Fruit fly (Drosophila melanogaster): ENCODE measurements around the gene PRL-1.

The PRL-1 gene

dm6 chr2L:16299466-16300311, 42.3 kb upstream of the PRL-1 start, which contains the start of the genes heix and CG17328:
heix (minus strand) TSS chr2L:16299858.
CG17328 (plus strand) TSS chr2L:16299943.
- TF ChIP-seq Rel (GFP tag; optimal IDR thresholded peaks at IDR 0.05) (no peak), Rel (tag; optimal IDR thresholded peaks at IDR 0.05) (peak; percentile 19), Jra (GFP tag; optimal IDR thresholded peaks at IDR 0.05) (peak; percentile 20), psq (GFP tag; optimal IDR thresholded peaks at IDR 0.05) (peak; percentile 59), Abd-B (GFP tag; optimal IDR thresholded peaks at IDR 0.05) (no peak), dmrt93B (GFP tag; optimal IDR thresholded peaks at IDR 0.05) (no peak), br (GFP tag; optimal IDR thresholded peaks at IDR 0.05) (no peak), CG32264 (GFP tag; optimal IDR thresholded peaks at IDR 0.05) (no peak), lola (GFP tag; optimal IDR thresholded peaks at IDR 0.05) (no peak), fru (GFP tag; optimal IDR thresholded peaks at IDR 0.05) (no peak), OdsH (GFP tag; optimal IDR thresholded peaks at IDR 0.05) (peak; percentile 66), sv (GFP tag; optimal IDR thresholded peaks at IDR 0.05) (peak; percentile 66), dl (GFP tag; optimal IDR thresholded peaks at IDR 0.05; ENCODE audit: insufficient read depth in 1 of 2, partially characterized antibody in 2 of 2) (no peak), CG9705 (GFP tag; optimal IDR thresholded peaks at IDR 0.05) (peak; percentile 69), brk (GFP tag; optimal IDR thresholded peaks at IDR 0.05) (no peak), HLH106 (tag; optimal IDR thresholded peaks at IDR 0.05) (peak; percentile 81), rgr (GFP tag; optimal IDR thresholded peaks at IDR 0.05) (peak; percentile 74), h (GFP tag; optimal IDR thresholded peaks at IDR 0.05) (no peak), Dif (GFP tag; optimal IDR thresholded peaks at IDR 0.05; ENCODE audit: partially characterized antibody) (peak; percentile 6), foxo (GFP tag; optimal IDR thresholded peaks at IDR 0.05) (peak in 1 of 2 experiments; percentile 81), Vsx2 (GFP tag; optimal IDR thresholded peaks at IDR 0.05; ENCODE audit: partially characterized antibody) (no peak), woc (GFP tag; optimal IDR thresholded peaks at IDR 0.05) (peak; percentile 83), Dfd (GFP tag; optimal IDR thresholded peaks at IDR 0.05) (no peak), Sp1 (GFP tag; optimal IDR thresholded peaks at IDR 0.05) (peak; percentile 74), GATAd (GFP tag; optimal IDR thresholded peaks at IDR 0.05) (no peak), Myc (optimal IDR thresholded peaks at IDR 0.05) (no peak), pan (optimal IDR thresholded peaks at IDR 0.05) (no peak), Hnf4 (GFP tag; optimal IDR thresholded peaks at IDR 0.05) (peak; percentile 67), Hr83 (GFP tag; optimal IDR thresholded peaks at IDR 0.05; ENCODE audit: poor library complexity, severe bottlenecking) (no peak), ey (GFP tag; optimal IDR thresholded peaks at IDR 0.05) (peak; percentile 66), N (GFP tag; optimal IDR thresholded peaks at IDR 0.05) (no peak), Mio (GFP tag; optimal IDR thresholded peaks at IDR 0.05) (no peak), sage (GFP tag; optimal IDR thresholded peaks at IDR 0.05) (no peak), Hr78 (GFP tag; optimal IDR thresholded peaks at IDR 0.05) (no peak), dsf (GFP tag; optimal IDR thresholded peaks at IDR 0.05; ENCODE audit: borderline replicate concordance) (peak; percentile 31), jim (GFP tag; optimal IDR thresholded peaks at IDR 0.05) (no peak), usp (GFP tag; optimal IDR thresholded peaks at IDR 0.05) (no peak), CrebA (GFP tag; optimal IDR thresholded peaks at IDR 0.05; ENCODE audit: borderline replicate concordance) (no peak), tai (GFP tag; optimal IDR thresholded peaks at IDR 0.05) (no peak)

- TF ChIP-seq Dif (GFP tag; optimal IDR thresholded peaks at IDR 0.05; ENCODE audit: partially characterized antibody): no peak
- no peak for TF ChIP-seq Vsx2 (GFP tag; optimal IDR thresholded peaks at IDR 0.05; ENCODE audit: partially characterized antibody)
- TF ChIP-seq CG9705 (GFP tag; optimal IDR thresholded peaks at IDR 0.05): no peak
- TF ChIP-seq Hr83 (GFP tag; optimal IDR thresholded peaks at IDR 0.05; ENCODE audit: poor library complexity, severe bottlenecking): no peak
- no peak for TF ChIP-seq sv (GFP tag; optimal IDR thresholded peaks at IDR 0.05)
- TF ChIP-seq woc (GFP tag; optimal IDR thresholded peaks at IDR 0.05): no peak
- no peak for TF ChIP-seq lola (GFP tag; optimal IDR thresholded peaks at IDR 0.05)
- no peak for TF ChIP-seq brk (GFP tag; optimal IDR thresholded peaks at IDR 0.05)
- no peak for TF ChIP-seq Rel (GFP tag; optimal IDR thresholded peaks at IDR 0.05)
- TF ChIP-seq Rel (tag; optimal IDR thresholded peaks at IDR 0.05): no peak
- no peak for TF ChIP-seq Mio (GFP tag; optimal IDR thresholded peaks at IDR 0.05)
- no peak for TF ChIP-seq dl (GFP tag; optimal IDR thresholded peaks at IDR 0.05; ENCODE audit: insufficient read depth in 1 of 2, partially characterized antibody in 2 of 2)
- no peak for TF ChIP-seq Jra (GFP tag; optimal IDR thresholded peaks at IDR 0.05)
Measured at dm6 chr2L:16293703-16294233, 36.4 kb upstream of the PRL-1 start, which contains the start of gene Cyp303a1. Cyp303a1 (plus strand) TSS chr2L:16294183.

All from whole organism, wandering third instar larva.